Fruit fly (Drosophila melanogaster) whole organism, embryonic: Measurements from ENCODE around the gene MCU.
A peak's percentile ranks its signal among the peaks of the same experiment; 100 is the strongest.

Source experiments
- Atf-2 ChIP-seq: fragments of 200-800 bp; sonication (Bioruptor generic); optimal IDR thresholded peaks from 2 replicates; lab custom pipeline; 2016; ENCODE audit warnings: missing biosample characterization, missing genetic modification characterization
- CG10431 ChIP-seq: fragments of 200-800 bp; sonication (Bioruptor generic); optimal IDR thresholded peaks from 3 replicates; lab custom pipeline; 2018; ENCODE audit warnings: missing biosample characterization, mild to moderate bottlenecking, missing genetic modification characterization
- CG10979 ChIP-seq: fragments of 200-800 bp; sonication (Bioruptor generic); optimal IDR thresholded peaks from 2 replicates; lab custom pipeline; 2018; ENCODE audit warnings: missing biosample characterization, mild to moderate bottlenecking, missing genetic modification characterization, moderate library complexity
- CG12659 ChIP-seq: fragments of 200-800 bp; sonication (Bioruptor generic); optimal IDR thresholded peaks from 3 replicates; lab custom pipeline; 2017; ENCODE audit warnings: mild to moderate bottlenecking, missing biosample characterization, missing genetic modification reagents, missing genetic modification characterization
- CG12769 ChIP-seq: fragments of 200-800 bp; sonication (Bioruptor generic); optimal IDR thresholded peaks from 2 replicates; lab custom pipeline; 2019; ENCODE audit warnings: missing biosample characterization, mild to moderate bottlenecking, missing genetic modification characterization, moderate library complexity
- CG13894 ChIP-seq: fragments of 200-800 bp; sonication (Bioruptor generic); optimal IDR thresholded peaks from 3 replicates; lab custom pipeline; 2018; ENCODE audit warnings: missing biosample characterization, mild to moderate bottlenecking, missing genetic modification characterization, moderate library complexity
- CG14667 ChIP-seq: fragments of 200-800 bp; sonication (Bioruptor generic); IDR thresholded peaks from 2 replicates; pipeline ENCODE4 v1.3.6; 2022; ENCODE audit warnings: missing biosample characterization, missing genetic modification characterization
- CG14710 ChIP-seq: fragments of 200-800 bp; sonication (Bioruptor generic); optimal IDR thresholded peaks from 3 replicates; lab custom pipeline; 2019; ENCODE audit warnings: missing biosample characterization, mild to moderate bottlenecking, missing genetic modification characterization, moderate library complexity
- CG14860 ChIP-seq: fragments of 200-800 bp; sonication (Bioruptor generic); IDR thresholded peaks from 3 replicates; pipeline ENCODE4 v1.3.6; 2022; ENCODE audit warnings: missing biosample characterization, missing genetic modification characterization; ENCODE audit not compliant: partially characterized antibody
- CG15011 ChIP-seq: fragments of 200-800 bp; sonication (Bioruptor generic); optimal IDR thresholded peaks from 3 replicates; lab custom pipeline; 2018; ENCODE audit warnings: missing biosample characterization, mild to moderate bottlenecking, missing genetic modification characterization
- CG1603 ChIP-seq: fragments of 200-800 bp; sonication (Bioruptor generic); optimal IDR thresholded peaks from 2 replicates; lab custom pipeline; 2019; ENCODE audit warnings: missing biosample characterization, mild to moderate bottlenecking, missing genetic modification characterization, moderate library complexity
- CG1647 ChIP-seq: fragments of 200-800 bp; sonication (Bioruptor generic); optimal IDR thresholded peaks from 3 replicates; lab custom pipeline; 2016; ENCODE audit warnings: missing biosample characterization, missing genetic modification characterization
- CG17361 ChIP-seq: fragments of 200-800 bp; sonication (Bioruptor generic); IDR thresholded peaks from 3 replicates; pipeline ENCODE4 v1.3.6; 2022; ENCODE audit warnings: missing biosample characterization, missing genetic modification characterization
- CG17568 ChIP-seq: fragments of 200-800 bp; sonication (Bioruptor generic); optimal IDR thresholded peaks from 2 replicates; lab custom pipeline; 2018; ENCODE audit warnings: missing biosample characterization, mild to moderate bottlenecking, missing genetic modification characterization, moderate library complexity
- CG18262 ChIP-seq: fragments of 200-800 bp; optimal IDR thresholded peaks from 3 replicates; lab custom pipeline; 2019; ENCODE audit warnings: missing biosample characterization, mild to moderate bottlenecking, missing genetic modification characterization, moderate library complexity
- CG18764 ChIP-seq: fragments of 200-800 bp; sonication (Bioruptor generic); optimal IDR thresholded peaks from 3 replicates; lab custom pipeline; 2016; ENCODE audit warnings: missing biosample characterization, missing genetic modification characterization
- CG2202 ChIP-seq: fragments of 200-800 bp; sonication (Bioruptor generic); optimal IDR thresholded peaks from 2 replicates; lab custom pipeline; 2018; ENCODE audit warnings: missing biosample characterization, mild to moderate bottlenecking, missing genetic modification characterization
- CG31388 ChIP-seq: fragments of 200-800 bp; sonication (Bioruptor generic); optimal IDR thresholded peaks from 2 replicates; lab custom pipeline; 2016; ENCODE audit warnings: missing biosample characterization, missing genetic modification characterization
- CG4282 ChIP-seq: fragments of 200-800 bp; sonication (Bioruptor generic); optimal IDR thresholded peaks from 2 replicates; lab custom pipeline; 2016; ENCODE audit warnings: missing biosample characterization, missing genetic modification characterization
- CG4360 ChIP-seq: fragments of 200-800 bp; sonication (Bioruptor generic); IDR thresholded peaks from 2 replicates; pipeline ENCODE4 v1.3.6; 2022; ENCODE audit warnings: missing biosample characterization, missing genetic modification characterization
- CG8944 ChIP-seq: fragments of 200-800 bp; sonication (Bioruptor generic); optimal IDR thresholded peaks from 3 replicates; lab custom pipeline; 2016; ENCODE audit warnings: missing biosample characterization, missing genetic modification characterization
- Dfd ChIP-seq, 2 experiments: fragments of >200 bp; optimal IDR thresholded peaks; 2 replicates each; lab custom pipeline; 2017; ENCODE audit warnings: missing biosample characterization in 2 of 2, missing genetic modification characterization in 2 of 2
- Dip3 ChIP-seq: fragments of 200-800 bp; sonication (Bioruptor generic); optimal IDR thresholded peaks from 3 replicates; lab custom pipeline; 2016; ENCODE audit warnings: missing biosample characterization, missing genetic modification characterization
- Doc2 ChIP-seq: fragments of 200-800 bp; sonication (Bioruptor generic); IDR thresholded peaks from 2 replicates; pipeline ENCODE4 v1.3.6; 2022; ENCODE audit warnings: missing biosample characterization, missing genetic modification characterization
- Hr3 ChIP-seq: fragments of 200-800 bp; sonication (Bioruptor generic); optimal IDR thresholded peaks from 3 replicates; lab custom pipeline; 2016; ENCODE audit warnings: missing biosample characterization, missing genetic modification characterization
- Hr78 ChIP-seq, 2 experiments: fragments of 200-800 bp in 1 of 2; fragments of >200 bp in 1 of 2; sonication (Bioruptor generic) in 1 of 2; optimal IDR thresholded peaks; 2 replicates each; lab custom pipeline; 2017 to 2019; ENCODE audit warnings: missing biosample characterization in 2 of 2, missing genetic modification characterization in 2 of 2, mild to moderate bottlenecking in 1 of 2, moderate library complexity in 1 of 2
- MTF-1 ChIP-seq: fragments of 200-800 bp; sonication (Bioruptor generic); optimal IDR thresholded peaks from 2 replicates; lab custom pipeline; 2018; ENCODE audit warnings: missing biosample characterization, mild to moderate bottlenecking, missing genetic modification characterization, borderline replicate concordance
- Med ChIP-seq: fragments of 200-800 bp; sonication (Bioruptor generic); peaks from one replicate; lab custom pipeline; 2016; ENCODE audit warnings: missing biosample characterization, missing genetic modification characterization, mild to moderate bottlenecking, inconsistent platforms, moderate library complexity
- Myb ChIP-seq: fragments of 200-800 bp; sonication (Bioruptor generic); optimal IDR thresholded peaks from 2 replicates; lab custom pipeline; 2016; ENCODE audit warnings: missing biosample characterization, missing genetic modification characterization
- Rfx ChIP-seq: fragments of 200-800 bp; sonication (Bioruptor generic); IDR thresholded peaks from 2 replicates; pipeline ENCODE4 v1.3.6; 2022; ENCODE audit warnings: missing biosample characterization, missing genetic modification characterization
- Stat92E ChIP-seq, 3 experiments: fragments of >200 bp in 2 of 3; fragments of 200-800 bp in 1 of 3; sonication (Bioruptor generic) in 1 of 3; optimal IDR thresholded peaks; 2 replicates each; lab custom pipeline; 2017 to 2019; ENCODE audit warnings: missing biosample characterization in 3 of 3, missing genetic modification characterization in 3 of 3, mild to moderate bottlenecking in 1 of 3, moderate library complexity in 1 of 3
- ase ChIP-seq: fragments of 200-800 bp; sonication (Bioruptor generic); IDR thresholded peaks from 3 replicates; pipeline ENCODE4 v1.3.6; 2022; ENCODE audit warnings: missing biosample characterization, missing genetic modification characterization
- bigmax ChIP-seq: fragments of 200-800 bp; sonication (Bioruptor generic); optimal IDR thresholded peaks from 2 replicates; lab custom pipeline; 2018; ENCODE audit warnings: missing biosample characterization, mild to moderate bottlenecking, missing genetic modification characterization
- btn ChIP-seq: fragments of 200-800 bp; sonication (Bioruptor generic); optimal IDR thresholded peaks from 2 replicates; lab custom pipeline; 2016; ENCODE audit warnings: missing biosample characterization, missing genetic modification characterization
- chn ChIP-seq: fragments of 200-800 bp; sonication (Bioruptor generic); optimal IDR thresholded peaks from 2 replicates; lab custom pipeline; 2016; ENCODE audit warnings: missing biosample characterization, missing genetic modification characterization
- crol ChIP-seq: fragments of 200-800 bp; sonication (Bioruptor generic); IDR thresholded peaks from 2 replicates; pipeline ENCODE4 v1.3.6; 2022; ENCODE audit warnings: missing biosample characterization, missing genetic modification characterization
- dmrt99B ChIP-seq: fragments of 200-800 bp; sonication (Bioruptor generic); optimal IDR thresholded peaks from 2 replicates; lab custom pipeline; 2018; ENCODE audit warnings: missing biosample characterization, mild to moderate bottlenecking, missing genetic modification characterization, moderate library complexity
- dpn ChIP-seq, 2 experiments: fragments of 200-800 bp; sonication (Bioruptor generic); optimal IDR thresholded peaks; 3 replicates each; lab custom pipeline; 2016; ENCODE audit warnings: missing biosample characterization in 2 of 2, missing genetic modification characterization in 2 of 2
- h ChIP-seq: fragments of >200 bp; optimal IDR thresholded peaks from 2 replicates; lab custom pipeline; 2017
- hth ChIP-seq: fragments of >200 bp; optimal IDR thresholded peaks from 2 replicates; lab custom pipeline; 2017; ENCODE audit warnings: inconsistent platforms
- kay ChIP-seq: fragments of 200-800 bp; sonication (Bioruptor generic); optimal IDR thresholded peaks from 2 replicates; lab custom pipeline; 2016; ENCODE audit warnings: missing biosample characterization, missing genetic modification characterization
- klu ChIP-seq: fragments of 200-800 bp; sonication (Bioruptor generic); IDR thresholded peaks from 2 replicates; pipeline ENCODE4 v1.3.6; 2022; ENCODE audit warnings: missing biosample characterization, missing genetic modification characterization
- nmo ChIP-seq: fragments of 200-800 bp; sonication (Bioruptor generic); optimal IDR thresholded peaks from 2 replicates; lab custom pipeline; 2018; ENCODE audit warnings: missing biosample characterization, mild to moderate bottlenecking, missing genetic modification characterization, moderate library complexity
- otp ChIP-seq: fragments of 200-800 bp; sonication (Bioruptor generic); IDR thresholded peaks from 3 replicates; pipeline ENCODE4, ENCODE4 v1.3.6; 2022; ENCODE audit warnings: missing biosample characterization, missing genetic modification characterization
- p53 ChIP-seq: fragments of 200-800 bp; sonication (Bioruptor generic); optimal IDR thresholded peaks from 2 replicates; lab custom pipeline; 2016; ENCODE audit warnings: missing biosample characterization, missing genetic modification characterization
- pum ChIP-seq: fragments of 200-800 bp; sonication (Bioruptor generic); optimal IDR thresholded peaks from 2 replicates; lab custom pipeline; 2016; ENCODE audit warnings: missing biosample characterization, missing genetic modification characterization
- scrt ChIP-seq: fragments of 200-800 bp; sonication (Bioruptor generic); optimal IDR thresholded peaks from 2 replicates; lab custom pipeline; 2018; ENCODE audit warnings: missing biosample characterization, mild to moderate bottlenecking, missing genetic modification characterization, moderate library complexity
- tgo ChIP-seq: fragments of 200-800 bp; sonication (Bioruptor generic); IDR thresholded peaks from 3 replicates; pipeline ENCODE4 v1.3.6; 2022; ENCODE audit warnings: missing biosample characterization, missing genetic modification characterization
- trem ChIP-seq: fragments of 200-800 bp; optimal IDR thresholded peaks from 3 replicates; lab custom pipeline; 2019; ENCODE audit warnings: missing biosample characterization, mild to moderate bottlenecking, missing genetic modification characterization, moderate library complexity
- vfl ChIP-seq: fragments of 200-800 bp; sonication (Bioruptor generic); optimal IDR thresholded peaks from 2 replicates; lab custom pipeline; 2016; ENCODE audit warnings: missing biosample characterization, missing genetic modification characterization

The MCU gene

dm6 chr3L:6550178-6550977 lies at the start of gene MCU (continued):
- TF ChIP-seq btn (no peak), dpn (GFP tag; optimal IDR thresholded peaks at IDR 0.05; lab: Kevin White, UChicago) (peak in 1 of 2 experiments; percentile 24), trem (tag; lab: Kevin White, UChicago) (peak; percentile 61), tgo (GFP tag; lab: Robert Waterston, UW) (no peak), CG18262 (no peak), CG17361 (GFP tag; lab: Robert Waterston, UW) (0 out of 3 replicates have a peak, but pooled peaks have one; percentile 29), Med (peak; percentile 74), Hr78 (GFP tag; optimal IDR thresholded peaks at IDR 0.05; lab: Kevin White, UChicago) (peak in 1 of 2 experiments; percentile 99), scrt (GFP tag; lab: Kevin White, UChicago) (peak; percentile 17), Doc2 (no peak), CG17568 (GFP tag; lab: Kevin White, UChicago) (no peak), dmrt99B (tag; lab: Kevin White, UChicago) (no peak), CG10431 (no peak), bigmax (GFP tag; lab: Kevin White, UChicago) (no peak), otp (GFP tag; lab: Robert Waterston, UW) (no peak), chn (GFP tag; lab: Kevin White, UChicago) (no peak), vfl (GFP tag; lab: Kevin White, UChicago) (no peak), Stat92E (GFP tag; optimal IDR thresholded peaks at IDR 0.05; lab: Kevin White, UChicago) (no peak), CG14667 (no peak), kay (GFP tag; lab: Kevin White, UChicago) (no peak), p53 (GFP tag; lab: Kevin White, UChicago) (peak; percentile 56), CG10979 (tag; lab: Kevin White, UChicago) (no peak), CG1603 (tag; lab: Kevin White, UChicago) (peak; percentile 60), CG15011 (GFP tag; lab: Kevin White, UChicago) (no peak), Myb (GFP tag; lab: Kevin White, UChicago) (peak; percentile 98), Atf-2 (GFP tag; lab: Kevin White, UChicago) (no peak), CG14710 (tag; lab: Kevin White, UChicago) (peak; percentile 50), CG12769 (tag; lab: Kevin White, UChicago) (no peak), klu (GFP tag; lab: Robert Waterston, UW) (no peak), crol (GFP tag; lab: Robert Waterston, UW) (no peak), CG31388 (GFP tag; lab: Kevin White, UChicago) (no peak), MTF-1 (peak; percentile 8), hth (lab: Kevin White, UChicago) (no peak), Hr3 (GFP tag; lab: Kevin White, UChicago) (peak; percentile 19), CG14860 (GFP tag; lab: Robert Waterston, UW) (peak; percentile 90), pum (GFP tag; lab: Kevin White, UChicago) (no peak), nmo (GFP tag; lab: Kevin White, UChicago) (peak; percentile 25), CG8944 (no peak), CG4282 (GFP tag; lab: Kevin White, UChicago) (no peak), Dfd (GFP tag; optimal IDR thresholded peaks at IDR 0.05; lab: Kevin White, UChicago) (no peak), Dip3 (GFP tag; lab: Kevin White, UChicago) (no peak), ase (no peak), CG18764 (GFP tag; lab: Kevin White, UChicago) (no peak), CG1647 (GFP tag; lab: Kevin White, UChicago) (no peak), CG2202 (tag; lab: Kevin White, UChicago) (no peak), CG13894 (tag; lab: Kevin White, UChicago) (no peak), h (lab: Kevin White, UChicago) (no peak), CG4360 (GFP tag; lab: Robert Waterston, UW) (no peak), Rfx (peak; percentile 25; the same call in 1 of the 2 replicates), CG12659 (GFP tag; lab: Kevin White, UChicago) (peak; percentile 56)
